Fruit fly (Drosophila melanogaster) whole organism, embryonic: ENCODE measurements around the gene iav.

Source experiments
- Abd-B ChIP-seq: fragments of 200-800 bp; sonication (Bioruptor generic); optimal IDR thresholded peaks from 2 replicates; lab custom pipeline; 2018; ENCODE audit warnings: missing biosample characterization, mild to moderate bottlenecking, missing genetic modification characterization, moderate library complexity
- BEAF-32 ChIP-seq: fragments of 200-800 bp; sonication (Bioruptor generic); optimal IDR thresholded peaks from 3 replicates; lab custom pipeline; 2017; ENCODE audit warnings: missing biosample characterization, missing genetic modification characterization, mild to moderate bottlenecking, moderate library complexity, missing genetic modification reagents
- Blimp-1 ChIP-seq: fragments of 200-800 bp; sonication (Bioruptor generic); optimal IDR thresholded peaks from 3 replicates; lab custom pipeline; 2018; ENCODE audit warnings: missing biosample characterization, missing genetic modification characterization, mild to moderate bottlenecking, moderate library complexity, missing genetic modification reagents
- CG10979 ChIP-seq: fragments of 200-800 bp; sonication (Bioruptor generic); optimal IDR thresholded peaks from 2 replicates; lab custom pipeline; 2018; ENCODE audit warnings: missing biosample characterization, mild to moderate bottlenecking, missing genetic modification characterization, moderate library complexity
- CG12071 ChIP-seq: fragments of 200-800 bp; sonication (Bioruptor generic); optimal IDR thresholded peaks from 3 replicates; lab custom pipeline; 2018; ENCODE audit warnings: missing biosample characterization, mild to moderate bottlenecking, missing genetic modification characterization
- CG13894 ChIP-seq: fragments of 200-800 bp; sonication (Bioruptor generic); optimal IDR thresholded peaks from 3 replicates; lab custom pipeline; 2018; ENCODE audit warnings: missing biosample characterization, mild to moderate bottlenecking, missing genetic modification characterization, moderate library complexity
- CG16813 ChIP-seq: fragments of 200-800 bp; sonication (Bioruptor generic); IDR thresholded peaks from 3 replicates; pipeline ENCODE4 v1.3.6; 2022; ENCODE audit warnings: missing biosample characterization, missing genetic modification characterization; ENCODE audit not compliant: partially characterized antibody
- CG18011 ChIP-seq: fragments of 200-800 bp; sonication (Bioruptor generic); optimal IDR thresholded peaks from 2 replicates; lab custom pipeline; 2017; ENCODE audit warnings: missing biosample characterization, missing genetic modification characterization, mild to moderate bottlenecking, moderate library complexity, missing genotype
- CG30403 ChIP-seq: fragments of 200-800 bp; sonication (Bioruptor generic); optimal IDR thresholded peaks from 3 replicates; lab custom pipeline; 2016; ENCODE audit warnings: missing biosample characterization, missing genetic modification characterization
- CG3163 ChIP-seq: fragments of 200-800 bp; sonication (Bioruptor generic); optimal IDR thresholded peaks from 3 replicates; lab custom pipeline; 2016; ENCODE audit warnings: missing biosample characterization, missing genetic modification characterization
- CG3281 ChIP-seq: fragments of 200-800 bp; sonication (Bioruptor generic); optimal IDR thresholded peaks from 3 replicates; lab custom pipeline; 2017; ENCODE audit warnings: missing biosample characterization, mild to moderate bottlenecking, missing genetic modification characterization
- CG3726 ChIP-seq: fragments of 200-800 bp; sonication (Bioruptor generic); IDR thresholded peaks from 3 replicates; pipeline ENCODE4, ENCODE4 v1.3.6; 2022; ENCODE audit warnings: missing biosample characterization, missing genetic modification characterization
- CG4854 ChIP-seq: fragments of 200-800 bp; sonication (Bioruptor generic); optimal IDR thresholded peaks from 2 replicates; lab custom pipeline; 2016; ENCODE audit warnings: missing biosample characterization, missing genetic modification characterization, inconsistent platforms
- CG6254 ChIP-seq: fragments of 200-800 bp; sonication (Bioruptor generic); optimal IDR thresholded peaks from 3 replicates; lab custom pipeline; 2017; ENCODE audit warnings: mild to moderate bottlenecking, missing biosample characterization, missing genetic modification reagents, missing genetic modification characterization
- CG6689 ChIP-seq: fragments of 200-800 bp; sonication (Bioruptor generic); IDR thresholded peaks from 2 replicates; pipeline ENCODE4 v1.3.6; 2022; ENCODE audit warnings: missing biosample characterization, missing genetic modification characterization
- CG6854 ChIP-seq: fragments of 200-800 bp; sonication (Bioruptor generic); optimal IDR thresholded peaks from 3 replicates; lab custom pipeline; 2017; ENCODE audit warnings: missing biosample characterization, mild to moderate bottlenecking, missing genetic modification characterization
- CG8388 ChIP-seq: fragments of 200-800 bp; sonication (Bioruptor generic); optimal IDR thresholded peaks from 2 replicates; lab custom pipeline; 2019; ENCODE audit warnings: missing biosample characterization, mild to moderate bottlenecking, missing genetic modification characterization, moderate library complexity
- CHES-1-like ChIP-seq: fragments of 200-800 bp; sonication (Bioruptor generic); optimal IDR thresholded peaks from 2 replicates; lab custom pipeline; 2016; ENCODE audit warnings: missing biosample characterization, missing genetic modification characterization
- Dip3 ChIP-seq: fragments of 200-800 bp; sonication (Bioruptor generic); optimal IDR thresholded peaks from 3 replicates; lab custom pipeline; 2016; ENCODE audit warnings: missing biosample characterization, missing genetic modification characterization
- Ets97D ChIP-seq: fragments of 200-800 bp; sonication (Bioruptor generic); optimal IDR thresholded peaks from 3 replicates; lab custom pipeline; 2016; ENCODE audit warnings: missing biosample characterization, missing genetic modification characterization
- Fer2 ChIP-seq: fragments of 200-800 bp; sonication (Bioruptor generic); optimal IDR thresholded peaks from 2 replicates; lab custom pipeline; 2018; ENCODE audit warnings: missing biosample characterization, mild to moderate bottlenecking, missing genetic modification characterization, moderate library complexity
- Fer3 ChIP-seq: fragments of 200-800 bp; sonication (Bioruptor generic); optimal IDR thresholded peaks from 2 replicates; lab custom pipeline; 2018; ENCODE audit warnings: missing biosample characterization, mild to moderate bottlenecking, missing genetic modification characterization, moderate library complexity
- Hand ChIP-seq: fragments of 200-800 bp; sonication (Bioruptor generic); optimal IDR thresholded peaks from 2 replicates; lab custom pipeline; 2017; ENCODE audit warnings: mild to moderate bottlenecking, missing biosample characterization, missing genetic modification reagents, missing genetic modification characterization
- Hr3 ChIP-seq: fragments of 200-800 bp; sonication (Bioruptor generic); optimal IDR thresholded peaks from 3 replicates; lab custom pipeline; 2016; ENCODE audit warnings: missing biosample characterization, missing genetic modification characterization
- Max ChIP-seq: fragments of 200-800 bp; sonication (Bioruptor generic); optimal IDR thresholded peaks from 2 replicates; lab custom pipeline; 2016; ENCODE audit warnings: missing biosample characterization, mild to moderate bottlenecking, missing genetic modification characterization
- Mes4 ChIP-seq: fragments of 200-800 bp; sonication (Bioruptor generic); optimal IDR thresholded peaks from 2 replicates; lab custom pipeline; 2016; ENCODE audit warnings: missing biosample characterization, missing genetic modification characterization
- Side ChIP-seq: fragments of 200-800 bp; sonication (Bioruptor generic); optimal IDR thresholded peaks from 2 replicates; lab custom pipeline; 2016; ENCODE audit warnings: missing biosample characterization, missing genetic modification characterization
- Sox102F ChIP-seq: fragments of 200-800 bp; sonication (Bioruptor generic); optimal IDR thresholded peaks from 2 replicates; lab custom pipeline; 2018; ENCODE audit warnings: missing biosample characterization, mild to moderate bottlenecking, missing genetic modification characterization, moderate library complexity
- Tbp ChIP-seq: fragments of >200 bp; optimal IDR thresholded peaks from 2 replicates; lab custom pipeline; 2018; ENCODE audit warnings: missing biosample characterization, missing genetic modification characterization
- Usf ChIP-seq: fragments of 200-800 bp; sonication (Bioruptor generic); optimal IDR thresholded peaks from 2 replicates; lab custom pipeline; 2017; ENCODE audit warnings: missing genotype, missing biosample characterization, missing genetic modification characterization
- ab ChIP-seq: fragments of 200-800 bp; sonication (Bioruptor generic); optimal IDR thresholded peaks from 2 replicates; lab custom pipeline; 2016; ENCODE audit warnings: missing biosample characterization, missing genetic modification characterization
- da ChIP-seq: fragments of 200-800 bp; sonication (Bioruptor generic); optimal IDR thresholded peaks from 2 replicates; lab custom pipeline; 2016; ENCODE audit warnings: missing biosample characterization, missing genetic modification characterization
- gcm ChIP-seq: fragments of 200-800 bp; sonication (Bioruptor generic); optimal IDR thresholded peaks from 2 replicates; lab custom pipeline; 2019; ENCODE audit warnings: missing biosample characterization, mild to moderate bottlenecking, missing genetic modification characterization, moderate library complexity
- hbn ChIP-seq: fragments of 200-800 bp; sonication (Bioruptor generic); IDR thresholded peaks from 2 replicates; pipeline ENCODE4 v1.3.6; 2022; ENCODE audit warnings: missing biosample characterization, missing genetic modification characterization; ENCODE audit not compliant: partially characterized antibody
- hth ChIP-seq: fragments of >200 bp; optimal IDR thresholded peaks from 2 replicates; lab custom pipeline; 2017; ENCODE audit warnings: inconsistent platforms
- klu ChIP-seq: fragments of 200-800 bp; sonication (Bioruptor generic); IDR thresholded peaks from 2 replicates; pipeline ENCODE4 v1.3.6; 2022; ENCODE audit warnings: missing biosample characterization, missing genetic modification characterization
- lov ChIP-seq, 2 experiments: fragments of 200-800 bp in 1 of 2; fragments of >200 bp in 1 of 2; sonication (Bioruptor generic) in 1 of 2; IDR thresholded peaks in 1 of 2; optimal IDR thresholded peaks in 1 of 2; 2 replicates in 1 of 2; 3 replicates in 1 of 2; pipeline versions ENCODE4 v1.3.6 to Lab custom; 2017 to 2022; ENCODE audit warnings: missing biosample characterization in 1 of 2, missing genetic modification characterization in 1 of 2
- luna ChIP-seq: fragments of 200-800 bp; sonication (Bioruptor generic); optimal IDR thresholded peaks from 2 replicates; lab custom pipeline; 2016; ENCODE audit warnings: missing biosample characterization, missing genetic modification characterization
- odd ChIP-seq: fragments of 200-800 bp; sonication (Bioruptor generic); optimal IDR thresholded peaks from 2 replicates; lab custom pipeline; 2017; ENCODE audit warnings: missing biosample characterization, mild to moderate bottlenecking, missing genetic modification characterization
- p53 ChIP-seq: fragments of 200-800 bp; sonication (Bioruptor generic); optimal IDR thresholded peaks from 2 replicates; lab custom pipeline; 2016; ENCODE audit warnings: missing biosample characterization, missing genetic modification characterization
- pb ChIP-seq: fragments of 200-800 bp; sonication (Bioruptor generic); optimal IDR thresholded peaks from 3 replicates; lab custom pipeline; 2016; ENCODE audit warnings: missing biosample characterization, missing genetic modification characterization
- pita ChIP-seq: fragments of 200-800 bp; sonication (Bioruptor generic); optimal IDR thresholded peaks from 2 replicates; lab custom pipeline; 2017; ENCODE audit warnings: missing biosample characterization, mild to moderate bottlenecking, missing genetic modification characterization
- salm ChIP-seq: fragments of 200-800 bp; sonication (Bioruptor generic); optimal IDR thresholded peaks from 2 replicates; lab custom pipeline; 2018; ENCODE audit warnings: missing biosample characterization, mild to moderate bottlenecking, missing genetic modification characterization
- sim ChIP-seq: fragments of 200-800 bp; sonication (Bioruptor generic); IDR thresholded peaks from 2 replicates; pipeline ENCODE4 v1.3.6; 2022; ENCODE audit warnings: missing biosample characterization, missing genetic modification characterization
- so ChIP-seq: fragments of 200-800 bp; sonication (Bioruptor generic); IDR thresholded peaks from 3 replicates; pipeline ENCODE4 v1.3.6; 2022; ENCODE audit warnings: missing biosample characterization, missing genetic modification characterization
- sob ChIP-seq: fragments of 200-800 bp; sonication (Bioruptor generic); IDR thresholded peaks from 2 replicates; pipeline ENCODE4 v1.3.6; 2022; ENCODE audit warnings: missing biosample characterization, missing genetic modification characterization
- stwl ChIP-seq: fragments of 200-800 bp; sonication (Bioruptor generic); optimal IDR thresholded peaks from 3 replicates; lab custom pipeline; 2018; ENCODE audit warnings: missing biosample characterization, mild to moderate bottlenecking, missing genetic modification characterization, moderate library complexity
- sug ChIP-seq: fragments of 200-800 bp; optimal IDR thresholded peaks from 2 replicates; lab custom pipeline; 2019; ENCODE audit warnings: missing biosample characterization, mild to moderate bottlenecking, missing genetic modification characterization, moderate library complexity
- tap ChIP-seq: fragments of 200-800 bp; optimal IDR thresholded peaks from 3 replicates; lab custom pipeline; 2019; ENCODE audit warnings: missing biosample characterization, mild to moderate bottlenecking, missing genetic modification characterization, moderate library complexity
- zen2 ChIP-seq: fragments of 200-800 bp; sonication (Bioruptor generic); IDR thresholded peaks from 3 replicates; pipeline ENCODE4 v1.3.6; 2022; ENCODE audit warnings: missing biosample characterization, missing genetic modification characterization; ENCODE audit not compliant: partially characterized antibody

The iav gene

DNA sequence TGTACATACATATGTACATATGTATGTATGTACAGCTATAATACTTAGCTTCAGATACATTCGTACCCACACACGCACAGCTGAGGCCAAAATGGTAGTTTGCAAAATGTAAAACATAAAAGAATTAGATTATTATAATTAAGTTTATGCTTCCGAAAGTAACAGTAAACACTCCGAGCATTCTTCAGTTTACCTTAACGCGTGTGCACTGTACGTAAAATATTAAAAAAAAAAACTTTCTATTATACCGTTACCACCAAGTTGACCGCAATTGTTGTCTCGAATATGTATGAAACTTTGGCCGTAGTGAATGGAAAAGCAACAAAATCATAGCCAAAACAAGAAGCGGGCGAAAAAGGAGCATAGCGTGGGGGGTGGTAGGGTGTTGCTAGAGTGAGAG lies 40.8 kb downstream of the iav start (continued):
- TF ChIP-seq CG3281 (GFP tag; lab: Kevin White, UChicago) (peak; percentile 80), sim (GFP tag; lab: Robert Waterston, UW) (0 out of 2 replicates have a peak, but pooled peaks have one; percentile 37), pb (GFP tag; lab: Kevin White, UChicago) (peak; percentile 3), Max (GFP tag; lab: Kevin White, UChicago) (peak; percentile 69), zen2 (GFP tag; lab: Robert Waterston, UW) (no peak), CG4854 (GFP tag; lab: Kevin White, UChicago) (peak; percentile 65), CG3726 (GFP tag; lab: Robert Waterston, UW) (no peak), ab (GFP tag; lab: Kevin White, UChicago) (peak; percentile 32), salm (tag; lab: Kevin White, UChicago) (peak; percentile 63), luna (GFP tag; lab: Kevin White, UChicago) (peak; percentile 59), CG10979 (tag; lab: Kevin White, UChicago) (peak; percentile 83), gcm (GFP tag; lab: Kevin White, UChicago) (peak; percentile 70), stwl (tag; lab: Kevin White, UChicago) (peak; percentile 1), Sox102F (GFP tag; lab: Kevin White, UChicago) (peak; percentile 89), Fer3 (tag; lab: Kevin White, UChicago) (peak; percentile 83), Abd-B (GFP tag; lab: Kevin White, UChicago) (peak; percentile 65), so (GFP tag; lab: Robert Waterston, UW) (peak; percentile 64), CG18011 (GFP tag; lab: Kevin White, UChicago) (peak; percentile 58), Blimp-1 (peak; percentile 85), CG13894 (tag; lab: Kevin White, UChicago) (peak; percentile 41), BEAF-32 (GFP tag; lab: Kevin White, UChicago) (no peak), hth (no peak), Tbp (GFP tag; lab: Kevin White, UChicago) (no peak), CG6854 (GFP tag; lab: Kevin White, UChicago) (peak; percentile 62), sob (GFP tag; lab: Robert Waterston, UW) (peak; percentile 86), CG8388 (GFP tag; lab: Kevin White, UChicago) (peak; percentile 84), CG6689 (GFP tag; lab: Robert Waterston, UW) (peak; percentile 81), odd (GFP tag; lab: Kevin White, UChicago) (peak; percentile 71), lov (optimal IDR thresholded peaks at IDR 0.05; lab: Kevin White, UChicago) (no peak), lov (GFP tag; IDR thresholded peaks at IDR 0.05; lab: Robert Waterston, UW) (peak; percentile 63; the same call in 2 of the 3 replicates), hbn (GFP tag; lab: Robert Waterston, UW) (no peak), CG12071 (GFP tag; lab: Kevin White, UChicago) (peak; percentile 76), Dip3 (GFP tag; lab: Kevin White, UChicago) (peak; percentile 67), CG3163 (GFP tag; lab: Kevin White, UChicago) (peak; percentile 12), tap (tag; lab: Kevin White, UChicago) (peak; percentile 63), sug (tag; lab: Kevin White, UChicago) (peak; percentile 25), Usf (GFP tag; lab: Kevin White, UChicago) (peak; percentile 29), CG30403 (peak; percentile 77), klu (peak; percentile 35; the same call in 1 of the 2 replicates), Mes4 (GFP tag; lab: Kevin White, UChicago) (peak; percentile 55), Fer2 (tag; lab: Kevin White, UChicago) (no peak), CG6254 (GFP tag; lab: Kevin White, UChicago) (peak; percentile 67), Side (GFP tag; lab: Kevin White, UChicago) (peak; percentile 74), CG16813 (GFP tag; lab: Robert Waterston, UW) (no peak), CHES-1-like (GFP tag; lab: Kevin White, UChicago) (peak; percentile 15), p53 (GFP tag; lab: Kevin White, UChicago) (no peak), Ets97D (GFP tag; lab: Kevin White, UChicago) (peak; percentile 28), Hr3 (GFP tag; lab: Kevin White, UChicago) (peak; percentile 69), da (GFP tag; lab: Kevin White, UChicago) (no peak), pita (GFP tag; lab: Kevin White, UChicago) (no peak), Hand (GFP tag; lab: Kevin White, UChicago) (peak; percentile 72)
